Worm (Caenorhabditis elegans) whole organism, L3 larva: ENCODE measurements around the gene srx-50.

ENCODE experiments used
- egl-27 ChIP-seq: sonication (generic microtip); optimal IDR thresholded peaks from 4 replicates; lab custom pipeline; 2017; ENCODE audit warnings: missing biosample characterization, missing genetic modification reagents, missing genetic modification characterization
- fos-1 ChIP-seq: fragments of 150-350 bp; optimal IDR thresholded peaks from 2 replicates; lab custom pipeline; 2014; ENCODE audit warnings: missing biosample characterization, missing genetic modification characterization
- nhr-12 ChIP-seq: fragments of 150-350 bp; optimal IDR thresholded peaks from 2 replicates; lab custom pipeline; 2014; ENCODE audit warnings: missing biosample characterization, missing genetic modification characterization
- nhr-28 ChIP-seq: fragments of 150-350 bp; optimal IDR thresholded peaks from 2 replicates; lab custom pipeline; 2014; ENCODE audit warnings: missing biosample characterization, missing genetic modification characterization
- nhr-76 ChIP-seq: fragments of 150-350 bp; sonication (generic microtip); optimal IDR thresholded peaks from 5 replicates; lab custom pipeline; 2014; ENCODE audit warnings: missing biosample characterization, missing genetic modification characterization
- pha-4 ChIP-seq: fragments of 150-350 bp; optimal IDR thresholded peaks from 2 replicates; lab custom pipeline; 2014; ENCODE audit warnings: missing biosample characterization, missing genetic modification reagents, missing genetic modification characterization

ce11 chrIV:7099377-7099776 lies 41.6 kb downstream of the srx-50 start:
- TF ChIP-seq nhr-28 (tag; lab: Kevin White, UChicago): no peak
- no peak for TF ChIP-seq egl-27
- TF ChIP-seq pha-4 (tag; lab: Kevin White, UChicago): peak; percentile 53
- no peak for TF ChIP-seq nhr-12 (tag; lab: Kevin White, UChicago)
- TF ChIP-seq fos-1: no peak
- TF ChIP-seq nhr-76: no peak
